Worm (Caenorhabditis elegans): ENCODE data around the gene rfl-1.

The rfl-1 gene

ce11 chrIII:6978875-6979274 is 42.1 kb upstream of the rfl-1 start (continued):
- TF ChIP-seq mef-2 (tag; optimal IDR thresholded peaks at IDR 0.05) = no peak

DNA sequence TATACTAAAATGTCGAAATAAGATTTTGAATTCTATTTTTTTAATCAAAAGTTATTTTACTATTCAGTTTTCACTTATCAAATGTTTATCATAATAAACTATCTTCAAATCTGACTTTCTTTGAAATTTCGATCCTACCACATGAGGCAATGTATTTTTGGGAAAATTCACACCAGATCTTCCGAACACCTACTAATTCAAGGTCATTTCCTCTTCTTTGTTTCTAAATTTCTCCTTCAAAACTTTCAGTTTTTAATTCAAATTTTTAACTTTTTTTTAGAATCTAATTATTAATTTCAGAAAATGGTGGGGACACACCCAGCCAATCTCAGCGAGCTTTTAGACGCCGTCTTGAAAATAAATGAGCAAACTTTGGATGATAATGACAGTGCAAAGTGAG is 41.4 kb upstream of the rfl-1 start, which contains the start of gene ceh-20:
TSS of gene ceh-20 (plus strand) at position 301 of the 400 bp plus-strand sequence.
- TF ChIP-seq unc-86 (tag; optimal IDR thresholded peaks at IDR 0.05) = no peak
- TF ChIP-seq unc-62 (GFP tag; optimal IDR thresholded peaks at IDR 0.05) = no peak
- no peak for TF ChIP-seq dpl-1 (GFP tag; optimal IDR thresholded peaks at IDR 0.05)
- no peak for TF ChIP-seq lin-35 (GFP tag; optimal IDR thresholded peaks at IDR 0.05)
- TF ChIP-seq lin-14 (GFP tag; optimal IDR thresholded peaks at IDR 0.05) = no peak
- TF ChIP-seq irx-1 (tag; optimal IDR thresholded peaks at IDR 0.05) = no peak
- TF ChIP-seq nhr-77 (tag; optimal IDR thresholded peaks at IDR 0.05) = no peak
- no peak for TF ChIP-seq snpc-4 (tag; optimal IDR thresholded peaks at IDR 0.05)
- no peak for TF ChIP-seq nhr-19 (GFP tag; conservative IDR thresholded peaks at IDR 0.05)
- TF ChIP-seq C16A3.4 (tag; optimal IDR thresholded peaks at IDR 0.05) = no peak
- no peak for TF ChIP-seq nhr-237 (tag; optimal IDR thresholded peaks at IDR 0.05)
- TF ChIP-seq isw-1 (GFP tag; IDR thresholded peaks at IDR 0.05) = no peak
- no peak for TF ChIP-seq nhr-20 (tag; optimal IDR thresholded peaks at IDR 0.05)
- TF ChIP-seq egl-13 (tag; optimal IDR thresholded peaks at IDR 0.05) = no peak
- no peak for TF ChIP-seq fkh-4 (tag; optimal IDR thresholded peaks at IDR 0.05; ENCODE audit: borderline replicate concordance)
- TF ChIP-seq ceh-63 (GFP tag; optimal IDR thresholded peaks at IDR 0.05) = no peak
- TF ChIP-seq ceh-8 (GFP tag; optimal IDR thresholded peaks at IDR 0.05) = no peak
- no peak for TF ChIP-seq nhr-71 (tag; optimal IDR thresholded peaks at IDR 0.05)
- TF ChIP-seq pag-3 (tag; optimal IDR thresholded peaks at IDR 0.05; ENCODE audit: borderline replicate concordance, insufficient read depth) = no peak

DNA sequence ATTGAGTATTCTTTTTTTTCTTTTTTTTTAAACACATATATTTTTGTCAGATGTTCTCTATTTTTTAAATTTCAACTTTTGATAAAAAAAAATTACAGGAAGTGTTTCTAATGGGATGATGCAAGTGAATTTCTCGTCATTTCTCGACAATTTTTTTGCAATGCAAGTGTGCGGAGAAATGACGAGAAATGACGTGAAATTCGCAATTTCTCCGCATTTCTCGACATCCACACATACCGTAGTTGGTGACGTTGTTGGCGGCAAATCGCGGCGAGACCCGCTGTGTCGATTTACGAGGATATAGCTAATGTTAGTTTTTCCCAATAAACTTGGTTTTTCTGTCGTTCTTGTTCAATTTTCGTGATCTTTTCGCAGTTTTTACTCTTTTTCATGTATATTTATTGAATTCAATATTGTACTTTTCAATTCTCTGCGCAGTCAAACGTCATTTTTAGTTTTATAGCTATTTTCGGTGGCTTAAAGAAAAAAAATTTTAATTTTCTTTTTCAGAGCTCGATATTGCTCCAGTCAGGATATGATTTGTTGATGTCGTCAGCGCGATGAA is 38.9 kb upstream of the rfl-1 start, which contains the start of gene F31E3.6:
TSS of gene F31E3.6 (plus strand) at position 93 of the 565 bp plus-strand sequence.
- TF ChIP-seq ceh-88 (GFP tag; IDR thresholded peaks at IDR 0.05) = peak; percentile 67
- TF ChIP-seq grh-1 (GFP tag; IDR thresholded peaks at IDR 0.05) = peak; percentile 43
- TF ChIP-seq nhr-19 (GFP tag; conservative IDR thresholded peaks at IDR 0.05) = peak; percentile 63
- TF ChIP-seq C04F5.9 (tag; optimal IDR thresholded peaks at IDR 0.05) = peak; percentile 99
- TF ChIP-seq lsy-2 (tag; optimal IDR thresholded peaks at IDR 0.05) = peak in 1 of 2 experiments; percentile 53
- peak; percentile 57 for TF ChIP-seq isw-1 (GFP tag; IDR thresholded peaks at IDR 0.05)

- TF ChIP-seq nhr-19 (GFP tag; conservative IDR thresholded peaks at IDR 0.05) (peak; percentile 42), C04F5.9 (tag; optimal IDR thresholded peaks at IDR 0.05) (peak; percentile 84), isw-1 (GFP tag; IDR thresholded peaks at IDR 0.05) (peak; percentile 23; the same call in 1 of the 2 replicates)
Observed at ce11 chrIII:6985125-6985524, 35.9 kb upstream of the rfl-1 start.

DNA sequence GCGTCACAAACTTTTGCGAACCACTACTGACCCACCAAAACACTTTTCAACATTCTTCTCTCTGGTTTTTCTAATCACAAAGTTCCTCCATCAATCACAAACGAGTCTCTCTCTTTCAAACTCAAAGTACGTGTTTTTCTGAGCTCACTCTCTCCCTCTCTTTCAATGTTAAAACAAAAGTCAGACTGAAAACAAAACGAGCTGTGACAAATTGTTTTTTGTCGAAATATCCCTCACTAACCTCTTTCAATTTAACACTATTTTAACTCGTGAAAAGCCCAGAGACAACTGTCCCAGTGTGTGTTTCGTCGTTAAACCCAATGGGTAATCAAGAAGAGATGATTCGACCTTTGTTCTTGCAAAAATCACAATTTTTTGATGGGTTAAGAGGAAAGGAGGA is 32.9 kb upstream of the rfl-1 start:
- TF ChIP-seq nhr-76 (tag; optimal IDR thresholded peaks at IDR 0.05) = no peak
- TF ChIP-seq ceh-88 (GFP tag; IDR thresholded peaks at IDR 0.05) = no peak
- peak; percentile 73 for TF ChIP-seq snu-23 (GFP tag; optimal IDR thresholded peaks at IDR 0.05)
- peak; percentile 61 for TF ChIP-seq mef-2 (tag; optimal IDR thresholded peaks at IDR 0.05)
- TF ChIP-seq lsy-2 (tag; optimal IDR thresholded peaks at IDR 0.05) = peak; percentile 63 to 89
- TF ChIP-seq pqm-1 (tag; optimal IDR thresholded peaks at IDR 0.05) = no peak
- peak; percentile 3 for TF ChIP-seq fkh-4 (tag; optimal IDR thresholded peaks at IDR 0.05; ENCODE audit: borderline replicate concordance)
- TF ChIP-seq ztf-4 (tag; optimal IDR thresholded peaks at IDR 0.05) = peak; percentile 39
- TF ChIP-seq efl-1 (optimal IDR thresholded peaks at IDR 0.05) = peak; percentile 11 to 35
- no peak for TF ChIP-seq efl-1 (GFP tag; optimal IDR thresholded peaks at IDR 0.05 in 1 of 2)
- TF ChIP-seq mep-1 (tag; optimal IDR thresholded peaks at IDR 0.05) = peak; percentile 18
- peak in 1 of 2 experiments; percentile 12 for TF ChIP-seq mdl-1 (tag; optimal IDR thresholded peaks at IDR 0.05)
- no peak for TF ChIP-seq ceh-63 (GFP tag; optimal IDR thresholded peaks at IDR 0.05)
- peak; percentile 93 for TF ChIP-seq nhr-71 (tag; optimal IDR thresholded peaks at IDR 0.05)
- TF ChIP-seq unc-62 (GFP tag; optimal IDR thresholded peaks at IDR 0.05) = no peak
- TF ChIP-seq rnt-1 (tag; optimal IDR thresholded peaks at IDR 0.05) = peak; percentile 63
- TF ChIP-seq irx-1 (tag; optimal IDR thresholded peaks at IDR 0.05) = no peak
- peak; percentile 52 for TF ChIP-seq nhr-20 (tag; optimal IDR thresholded peaks at IDR 0.05)
- peak; percentile 93 for TF ChIP-seq vab-15 (tag; optimal IDR thresholded peaks at IDR 0.05)
- TF ChIP-seq C16A3.4 (tag; optimal IDR thresholded peaks at IDR 0.05) = peak; percentile 32
- TF ChIP-seq sox-4 (tag; optimal IDR thresholded peaks at IDR 0.05) = no peak
- peak; percentile 86 for TF ChIP-seq lin-39 (tag; optimal IDR thresholded peaks at IDR 0.05)
- TF ChIP-seq swsn-7 (tag; optimal IDR thresholded peaks at IDR 0.05) = peak; percentile 43
- TF ChIP-seq C04F5.9 (tag; optimal IDR thresholded peaks at IDR 0.05) = peak; percentile 75
- TF ChIP-seq nhr-11 (tag; optimal IDR thresholded peaks at IDR 0.05) = no peak
- peak; percentile 57 for TF ChIP-seq dsc-1 (tag; optimal IDR thresholded peaks at IDR 0.05)
- TF ChIP-seq nhr-19 (GFP tag; conservative IDR thresholded peaks at IDR 0.05) = peak; percentile 84
- no peak for TF ChIP-seq hlh-4 (tag; optimal IDR thresholded peaks at IDR 0.05)
- TF ChIP-seq nhr-77 (tag; optimal IDR thresholded peaks at IDR 0.05) = no peak
- TF ChIP-seq xbp-1 (tag; optimal IDR thresholded peaks at IDR 0.05) = peak; percentile 30
- TF ChIP-seq C34B4.2 (tag; optimal IDR thresholded peaks at IDR 0.05) = no peak
